Worm (Caenorhabditis elegans): ENCODE results near the gene srx-98.

DNA sequence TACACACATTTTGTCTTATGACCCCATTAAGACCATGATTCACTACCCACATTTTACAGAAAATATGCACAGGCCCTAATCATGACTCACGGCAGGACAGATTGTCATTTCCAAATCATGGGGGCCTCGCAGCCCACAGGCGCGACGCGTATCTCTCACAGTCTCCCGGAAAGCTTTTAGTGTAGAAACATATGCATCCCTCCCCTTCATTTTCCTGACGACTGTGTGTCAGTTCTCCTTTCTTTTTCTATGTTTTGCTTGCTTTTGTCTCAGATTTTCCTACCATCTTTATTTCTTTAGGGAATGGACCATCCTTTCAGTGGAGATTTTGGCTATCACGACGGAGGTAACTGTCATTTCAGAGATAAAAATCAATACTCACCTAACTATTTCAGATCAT lies 29.7 kb downstream of the srx-98 start, which contains the start of gene M151.1:
- no peak for TF ChIP-seq sea-1 (GFP tag; conservative IDR thresholded peaks at IDR 0.05)
- no peak for TF ChIP-seq aly-1 (tag; optimal IDR thresholded peaks at IDR 0.05)
- no peak for TF ChIP-seq ama-1 (optimal IDR thresholded peaks at IDR 0.05)
- no peak for TF ChIP-seq B0310.2 (tag; optimal IDR thresholded peaks at IDR 0.05)
- TF ChIP-seq tbx-11 (GFP tag; IDR thresholded peaks at IDR 0.05): no peak
- TF ChIP-seq ets-7 (tag; optimal IDR thresholded peaks at IDR 0.05): no peak
- no peak for TF ChIP-seq flt-1 (GFP tag; IDR thresholded peaks at IDR 0.05)
- no peak for TF ChIP-seq scrt-1 (GFP tag; IDR thresholded peaks at IDR 0.05)

All from whole organism, early embryonic.